Worm (Caenorhabditis elegans): Measurements from ENCODE around the gene C02B8.7.
A peak's percentile ranks its signal among the peaks of the same experiment; 100 is the strongest.

ce11 chrX:8163555-8163954, 25.9 kb upstream of the C02B8.7 start:
- TF ChIP-seq ref-1 (GFP tag; conservative IDR thresholded peaks at IDR 0.05) (no peak), flt-1 (GFP tag; IDR thresholded peaks at IDR 0.05) (peak; percentile 26; the same call in 1 of the 2 replicates), tab-1 (GFP tag; IDR thresholded peaks at IDR 0.05) (no peak)
